Worm (Caenorhabditis elegans): ENCODE data around the gene K06A4.2.
"Not testable (repeated sequence)": the region's sequence is repeated elsewhere in the genome, so short reads cannot be mapped to it uniquely, and the experiment has no call there.

Gene K06A4.2

DNA sequence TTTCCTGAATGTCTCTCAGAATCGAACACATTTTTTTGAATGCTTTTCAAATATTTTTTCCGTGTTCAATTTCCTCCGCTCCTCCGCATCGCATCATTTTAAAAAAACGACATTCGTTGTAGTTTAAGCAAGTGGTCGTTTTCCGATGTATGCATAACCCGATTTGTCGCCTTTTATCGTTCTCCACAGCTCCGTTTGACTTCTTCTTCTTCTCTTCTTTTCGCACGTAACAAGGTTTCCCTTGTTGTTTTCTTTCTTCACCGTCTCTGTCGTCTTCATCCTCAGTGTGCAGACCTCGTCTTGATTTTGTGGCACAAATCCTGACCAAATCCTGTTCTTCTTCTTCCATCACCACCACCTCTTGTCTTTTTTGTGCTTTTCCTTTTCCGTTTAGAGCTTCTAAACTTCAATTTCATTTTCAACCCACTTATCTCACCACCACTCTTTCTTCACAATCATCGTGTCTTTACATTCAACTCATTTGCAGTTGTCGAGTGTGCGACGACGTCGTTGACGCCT, at the start of gene K06A4.2:
Gene K06A4.2 (plus strand): TSS at position 469 of the 519 bp plus-strand sequence.
- TF ChIP-seq dao-5 (tag; optimal IDR thresholded peaks at IDR 0.05) (no peak), W03F9.2 (tag; optimal IDR thresholded peaks at IDR 0.05) (no peak), him-1 (tag; optimal IDR thresholded peaks at IDR 0.05) (no peak)

DNA sequence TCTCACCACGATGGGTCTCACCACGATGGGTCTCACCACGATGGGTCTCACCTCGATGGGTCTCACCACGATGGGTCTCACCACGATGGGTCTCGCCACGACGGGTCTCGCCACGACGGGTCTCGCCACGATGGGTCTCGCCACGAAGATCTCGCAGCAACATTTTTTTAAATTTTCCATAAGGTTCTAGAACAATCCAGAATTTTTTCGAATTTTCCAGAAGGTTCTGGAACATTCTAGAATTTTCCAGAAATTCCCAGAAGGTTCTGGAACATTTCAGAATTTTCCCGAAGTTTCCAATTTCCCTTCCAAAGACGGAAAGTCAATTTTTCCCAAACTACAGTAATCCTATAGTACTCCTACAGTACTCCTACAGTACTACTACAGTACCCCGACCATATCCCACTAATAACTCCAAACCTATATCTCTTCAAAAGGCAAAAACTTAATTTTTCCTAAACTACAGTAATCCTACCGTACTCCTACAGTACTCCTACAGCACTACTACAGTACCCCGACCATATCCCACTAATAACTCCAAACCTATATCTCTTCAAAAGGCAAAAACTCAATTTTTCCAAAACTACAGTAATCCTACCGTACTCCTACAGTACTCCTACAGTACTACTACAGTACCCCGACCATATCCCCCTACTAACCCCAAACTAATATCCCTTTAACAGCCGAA, 44.5 kb upstream of the K06A4.2 start, which contains the start of gene Y54B9A.1:
Gene Y54B9A.1 (minus strand): TSS at position 235 of the 688 bp plus-strand sequence.
- TF ChIP-seq him-1, W03F9.2, dao-5 (tag; optimal IDR thresholded peaks at IDR 0.05): not testable (repeated sequence)

DNA sequence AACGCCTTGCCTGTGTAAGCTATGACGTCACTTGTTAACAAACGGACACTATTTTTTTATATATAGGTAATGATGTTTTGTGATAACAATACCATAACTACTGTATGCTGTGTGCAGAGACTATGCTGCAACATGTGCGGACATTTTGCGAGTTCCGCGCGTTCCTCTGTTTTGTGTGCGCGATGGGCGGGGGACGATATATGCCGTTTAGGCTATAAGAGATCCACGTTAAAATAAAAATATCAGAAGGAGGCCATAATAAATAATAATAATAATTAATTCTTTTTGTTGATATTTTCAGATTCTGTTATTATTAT, 44.0 kb upstream of the K06A4.2 start:
- TF ChIP-seq dao-5 (tag; optimal IDR thresholded peaks at IDR 0.05) = no peak
- TF ChIP-seq W03F9.2 (tag; optimal IDR thresholded peaks at IDR 0.05) = no peak
- no peak for TF ChIP-seq him-1 (tag; optimal IDR thresholded peaks at IDR 0.05)

DNA sequence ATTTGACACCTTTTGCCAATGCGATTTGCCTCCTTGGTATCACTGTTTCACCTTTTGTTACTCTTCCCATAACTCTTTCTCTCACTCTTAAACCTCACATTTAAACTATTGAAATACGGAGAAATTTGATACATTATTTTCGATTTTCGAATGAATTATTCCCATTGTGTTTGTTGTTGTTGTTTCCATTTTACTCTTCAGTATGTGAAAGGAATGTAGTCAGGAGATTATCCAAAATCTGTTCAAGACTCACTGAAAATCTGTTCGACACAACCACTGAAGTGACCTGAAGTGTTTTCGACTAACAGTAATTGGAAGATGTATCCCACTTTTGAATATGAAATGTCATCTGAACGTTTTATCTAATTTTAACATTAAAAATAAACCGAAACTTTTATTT, 43.0 kb upstream of the K06A4.2 start:
- TF ChIP-seq W03F9.2 (tag; optimal IDR thresholded peaks at IDR 0.05) = no peak
- no peak for TF ChIP-seq him-1 (tag; optimal IDR thresholded peaks at IDR 0.05)
- TF ChIP-seq dao-5 (tag; optimal IDR thresholded peaks at IDR 0.05) = no peak

DNA sequence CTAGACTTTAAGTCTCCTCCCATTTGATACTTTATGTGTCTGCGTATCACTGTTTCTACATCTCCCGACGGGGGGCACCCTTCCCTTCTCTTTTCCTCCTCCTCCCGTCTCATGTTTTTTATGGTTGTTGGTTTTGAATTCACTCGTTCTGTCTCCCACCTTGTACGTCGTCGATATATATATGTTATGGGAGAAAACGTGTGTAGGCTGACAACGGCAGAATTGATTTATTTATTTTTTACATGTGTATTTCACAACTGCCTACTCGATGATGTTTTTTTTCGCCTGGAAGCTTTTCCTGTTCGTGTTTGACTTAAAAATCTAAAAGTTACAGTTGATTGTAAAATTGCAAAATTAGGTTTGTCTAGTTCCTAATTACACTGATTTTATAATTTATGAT, 41.5 kb upstream of the K06A4.2 start:
- no peak for TF ChIP-seq dao-5 (tag; optimal IDR thresholded peaks at IDR 0.05)
- TF ChIP-seq W03F9.2 (tag; optimal IDR thresholded peaks at IDR 0.05) = no peak
- TF ChIP-seq him-1 (tag; optimal IDR thresholded peaks at IDR 0.05) = no peak

DNA sequence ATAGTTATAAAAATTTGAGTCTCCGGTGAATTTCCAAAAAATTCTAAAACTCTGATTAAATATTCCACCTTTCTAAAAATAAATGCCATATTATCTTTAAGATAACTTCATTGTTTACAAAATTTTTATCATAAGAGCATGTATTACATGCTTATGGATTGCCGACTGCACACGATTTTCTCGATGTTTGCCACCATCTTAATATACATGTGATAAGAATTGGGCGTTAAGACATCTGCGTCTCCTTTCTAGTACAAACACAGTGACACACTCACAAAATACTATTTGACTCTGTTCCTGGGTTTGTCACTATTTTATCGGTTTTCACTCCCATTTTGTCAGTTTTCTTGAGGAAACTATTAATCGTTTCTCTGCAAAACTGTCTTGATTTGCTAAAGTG, 40.9 kb upstream of the K06A4.2 start:
- TF ChIP-seq dao-5 (tag; optimal IDR thresholded peaks at IDR 0.05) = no peak
- TF ChIP-seq him-1 (tag; optimal IDR thresholded peaks at IDR 0.05) = no peak
- TF ChIP-seq W03F9.2 (tag; optimal IDR thresholded peaks at IDR 0.05) = no peak

DNA sequence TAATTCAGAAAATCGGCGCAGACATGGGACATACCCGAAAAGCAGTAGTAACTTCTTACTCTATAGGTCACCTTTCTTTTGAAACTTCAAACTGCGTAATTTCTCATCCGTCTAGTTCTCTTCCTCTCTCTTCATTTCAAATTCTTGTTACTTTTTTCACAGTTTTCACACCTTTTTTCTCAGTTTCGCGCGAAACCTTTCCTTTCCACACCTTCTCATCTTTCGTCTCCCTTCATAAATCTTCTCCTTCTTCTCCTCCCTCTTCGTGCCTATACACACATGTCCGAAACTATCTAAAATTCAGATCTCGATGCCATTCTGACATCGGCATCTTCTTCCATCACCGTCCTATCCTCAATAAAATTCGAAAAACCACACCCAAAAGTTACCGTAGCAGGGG, 40.3 kb upstream of the K06A4.2 start, which contains the start of gene wdr-62:
Gene wdr-62 (plus strand): TSS at position 301 of the 400 bp plus-strand sequence.
- TF ChIP-seq dao-5 (tag; optimal IDR thresholded peaks at IDR 0.05) (no peak), him-1 (tag; optimal IDR thresholded peaks at IDR 0.05) (no peak), W03F9.2 (tag; optimal IDR thresholded peaks at IDR 0.05) (no peak)

DNA sequence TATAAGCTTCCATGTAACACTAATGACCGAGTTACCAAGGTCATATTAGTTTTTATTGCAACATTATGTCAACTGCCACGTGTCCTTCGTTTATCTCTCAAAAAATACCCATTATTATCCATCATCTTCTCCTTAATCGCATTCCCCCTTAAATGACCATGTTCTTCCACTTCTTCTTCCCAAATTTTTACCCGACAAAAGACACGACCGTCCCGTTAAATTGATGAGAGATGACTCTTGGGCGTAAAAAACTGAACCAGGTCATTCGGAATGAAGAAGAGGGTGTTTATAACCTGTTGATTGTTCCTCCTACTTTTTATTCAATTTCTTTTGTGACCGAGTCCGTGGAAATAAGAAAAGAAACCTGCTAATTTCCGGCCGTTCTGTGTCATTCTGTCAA, 39.4 kb upstream of the K06A4.2 start:
- TF ChIP-seq W03F9.2 (tag; optimal IDR thresholded peaks at IDR 0.05) (no peak), him-1 (tag; optimal IDR thresholded peaks at IDR 0.05) (no peak), dao-5 (tag; optimal IDR thresholded peaks at IDR 0.05) (no peak)

DNA sequence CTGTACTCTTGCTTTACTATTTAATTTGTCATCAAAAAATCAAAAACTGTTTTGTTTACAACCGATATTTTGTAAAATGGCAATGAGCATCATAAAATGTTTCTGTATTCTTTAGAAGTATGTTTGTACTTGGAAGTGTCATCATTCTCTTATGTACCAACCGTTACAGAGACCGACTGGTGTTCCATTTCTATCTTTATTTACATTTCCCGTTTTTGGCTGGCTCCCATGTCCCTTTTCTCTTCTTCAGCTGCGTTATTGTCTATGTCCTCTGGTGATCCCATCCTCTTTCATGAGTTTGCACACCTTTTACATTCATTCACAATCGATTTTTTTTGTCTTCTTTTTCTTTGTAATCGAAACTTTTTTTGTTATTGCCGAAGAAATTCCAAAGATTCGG, 32.5 kb upstream of the K06A4.2 start:
- TF ChIP-seq W03F9.2 (tag; optimal IDR thresholded peaks at IDR 0.05) (no peak), him-1 (tag; optimal IDR thresholded peaks at IDR 0.05) (no peak), dao-5 (tag; optimal IDR thresholded peaks at IDR 0.05) (no peak)

DNA sequence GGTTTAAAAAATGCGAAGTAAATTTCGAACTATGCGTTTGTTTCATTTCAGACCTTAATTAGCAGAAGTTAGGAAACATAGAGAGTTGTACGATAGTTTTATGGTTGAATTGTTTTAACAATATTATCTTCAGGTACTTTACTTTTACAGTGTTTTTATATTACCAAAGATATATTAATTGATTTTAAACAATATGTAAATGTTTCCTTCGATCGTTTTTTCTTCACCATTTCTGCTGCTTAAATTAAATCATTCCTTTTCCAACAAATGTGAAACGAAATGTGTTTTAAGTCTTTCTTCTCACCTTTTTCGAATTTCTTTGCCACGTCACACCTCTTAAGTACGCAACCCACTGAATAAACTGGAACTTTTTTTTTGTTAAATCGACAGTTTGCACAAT, 30.7 kb upstream of the K06A4.2 start:
- TF ChIP-seq dao-5 (tag; optimal IDR thresholded peaks at IDR 0.05) (no peak), him-1 (tag; optimal IDR thresholded peaks at IDR 0.05) (no peak), W03F9.2 (tag; optimal IDR thresholded peaks at IDR 0.05) (no peak)

DNA sequence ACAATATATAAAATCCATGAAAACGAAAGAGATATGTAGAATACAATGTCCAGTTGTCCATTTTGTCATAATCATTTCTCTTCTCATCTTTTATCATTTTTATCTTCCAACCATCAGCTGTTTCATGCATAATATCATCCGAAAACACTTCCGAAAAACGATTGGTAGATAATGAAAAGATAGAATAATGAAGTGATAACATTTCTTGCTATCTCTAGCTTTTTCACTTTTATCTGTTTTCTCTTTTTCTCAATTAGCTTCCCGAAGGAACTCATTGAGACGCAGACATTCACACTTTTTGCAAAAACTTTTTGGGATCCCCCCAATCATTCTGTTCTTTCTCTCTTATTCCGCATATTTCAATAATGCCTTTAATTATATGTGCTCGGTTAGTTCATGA, 30.1 kb upstream of the K06A4.2 start:
- TF ChIP-seq dao-5 (tag; optimal IDR thresholded peaks at IDR 0.05) = no peak
- TF ChIP-seq him-1 (tag; optimal IDR thresholded peaks at IDR 0.05) = no peak
- no peak for TF ChIP-seq W03F9.2 (tag; optimal IDR thresholded peaks at IDR 0.05)

DNA sequence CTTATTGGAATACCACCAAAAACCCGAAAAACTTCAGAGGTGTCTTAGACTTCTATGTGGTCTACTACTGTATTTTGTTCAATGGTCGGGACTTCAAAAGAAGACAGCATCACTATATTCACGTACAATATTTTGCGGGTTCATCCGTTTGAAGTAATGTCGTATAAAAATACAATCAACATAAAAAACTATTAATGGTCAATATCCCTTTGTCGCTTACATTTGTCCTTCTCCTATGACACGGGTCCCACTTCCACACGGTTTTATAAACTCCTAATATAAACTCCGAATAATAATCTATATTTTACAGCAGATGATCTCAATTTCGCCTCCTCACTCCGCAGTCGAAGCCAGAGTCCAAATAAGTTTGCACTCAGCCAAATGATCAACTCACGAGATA, 26.5 kb upstream of the K06A4.2 start:
- no peak for TF ChIP-seq dao-5 (tag; optimal IDR thresholded peaks at IDR 0.05)

DNA sequence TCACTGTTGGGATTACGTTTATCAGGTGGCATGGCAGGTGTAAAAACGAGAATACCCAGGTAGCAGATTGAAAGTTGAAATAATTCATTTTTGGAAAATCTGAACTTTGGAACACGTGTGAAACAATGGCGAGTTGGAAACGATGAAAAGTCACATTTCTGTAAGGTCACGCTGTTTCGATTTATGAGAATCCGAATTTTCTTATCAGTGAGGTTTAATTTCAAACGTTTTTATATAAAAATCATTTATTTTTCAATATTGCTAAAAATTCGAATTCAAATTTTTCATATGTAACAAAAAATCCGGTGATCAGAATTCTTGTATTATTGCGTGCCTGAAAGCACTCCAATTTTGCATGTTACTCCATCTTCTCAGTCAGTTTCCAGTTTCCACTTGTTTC, 21.4 kb upstream of the K06A4.2 start, which contains the start of gene F07D3.3:
Gene F07D3.3 (minus strand): TSS at position 101 of the 400 bp plus-strand sequence.
- TF ChIP-seq dao-5 (tag; optimal IDR thresholded peaks at IDR 0.05) = no peak
- no peak for TF ChIP-seq him-1 (tag; optimal IDR thresholded peaks at IDR 0.05)
- TF ChIP-seq W03F9.2 (tag; optimal IDR thresholded peaks at IDR 0.05) = no peak

DNA sequence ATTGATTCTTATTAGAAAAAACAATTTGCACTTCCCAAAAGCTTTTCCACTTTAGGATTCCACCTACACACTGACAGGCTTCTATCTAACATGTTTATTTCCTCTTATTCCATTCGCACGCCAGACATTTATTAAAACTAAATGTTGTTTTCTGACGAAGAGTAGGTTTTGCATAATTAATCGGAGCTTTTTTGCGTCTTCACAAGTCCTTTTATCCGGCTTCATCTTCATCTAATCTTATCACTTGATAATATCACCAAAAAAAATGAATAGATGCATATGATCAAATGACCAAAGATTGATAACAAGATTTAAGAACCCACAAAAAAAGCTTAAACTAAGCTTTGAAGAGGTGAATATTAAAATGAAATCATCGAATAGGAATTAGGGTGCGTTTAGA, 18.5 kb upstream of the K06A4.2 start:
- TF ChIP-seq W03F9.2 (tag; optimal IDR thresholded peaks at IDR 0.05) = no peak
- no peak for TF ChIP-seq him-1 (tag; optimal IDR thresholded peaks at IDR 0.05)
- TF ChIP-seq dao-5 (tag; optimal IDR thresholded peaks at IDR 0.05) = no peak

DNA sequence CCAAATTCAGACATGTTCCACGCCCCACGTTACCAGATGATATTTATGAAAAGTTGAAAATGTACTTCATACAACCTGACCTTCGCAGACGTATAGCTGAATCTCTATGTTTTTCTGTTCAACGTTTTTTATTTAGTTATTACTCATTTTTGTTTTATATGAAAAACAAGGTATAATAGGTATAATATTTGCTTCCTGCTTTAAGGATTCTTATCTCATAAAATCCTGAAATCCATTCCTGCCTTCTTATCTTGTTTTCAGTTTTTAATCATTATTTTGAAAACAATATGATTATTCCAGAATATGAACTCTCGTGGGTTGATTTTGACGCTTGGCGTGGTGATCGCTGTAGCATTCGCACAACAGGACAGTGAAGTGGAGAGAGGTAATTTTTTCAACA, 12.3 kb upstream of the K06A4.2 start, which contains the start of gene flp-6:
Gene flp-6 (plus strand): TSS at position 301 of the 400 bp plus-strand sequence.
- TF ChIP-seq W03F9.2 (tag; optimal IDR thresholded peaks at IDR 0.05) (no peak), him-1 (tag; optimal IDR thresholded peaks at IDR 0.05) (no peak), dao-5 (tag; optimal IDR thresholded peaks at IDR 0.05) (no peak)
